Worm (Caenorhabditis elegans) whole organism, early embryonic: ENCODE results near the gene F45E12.5.

Source experiments
- aly-1 ChIP-seq: sonication (generic microtip); optimal IDR thresholded peaks from 2 replicates; lab custom pipeline; 2016; ENCODE audit warnings: missing genetic modification characterization, missing compliant biosample characterization
- ama-1 ChIP-seq: fragments of 150-350 bp; optimal IDR thresholded peaks from 2 replicates; lab custom pipeline; 2014
- ceh-13 ChIP-seq: fragments of 200-800 bp; sonication (Bioruptor generic); optimal IDR thresholded peaks from 2 replicates; lab custom pipeline; 2018; ENCODE audit warnings: mild to moderate bottlenecking, missing genetic modification characterization, missing compliant biosample characterization
- hnd-1 ChIP-seq: sonication (generic microtip); optimal IDR thresholded peaks from 2 replicates; lab custom pipeline; 2016; ENCODE audit warnings: missing genetic modification characterization, missing compliant biosample characterization
- pes-1 ChIP-seq: fragments of 200-800 bp; sonication (Bioruptor generic); IDR thresholded peaks from 2 replicates; pipeline ENCODE4 v1.3.6; 2022; ENCODE audit warnings: missing genetic modification reagents, missing genetic modification characterization, missing compliant biosample characterization
- sea-1 ChIP-seq: fragments of 200-800 bp; sonication (Bioruptor generic); conservative IDR thresholded peaks from 2 replicates; pipeline ENCODE4 v1.3.6; 2022; ENCODE audit warnings: missing genetic modification characterization, missing compliant biosample characterization

DNA sequence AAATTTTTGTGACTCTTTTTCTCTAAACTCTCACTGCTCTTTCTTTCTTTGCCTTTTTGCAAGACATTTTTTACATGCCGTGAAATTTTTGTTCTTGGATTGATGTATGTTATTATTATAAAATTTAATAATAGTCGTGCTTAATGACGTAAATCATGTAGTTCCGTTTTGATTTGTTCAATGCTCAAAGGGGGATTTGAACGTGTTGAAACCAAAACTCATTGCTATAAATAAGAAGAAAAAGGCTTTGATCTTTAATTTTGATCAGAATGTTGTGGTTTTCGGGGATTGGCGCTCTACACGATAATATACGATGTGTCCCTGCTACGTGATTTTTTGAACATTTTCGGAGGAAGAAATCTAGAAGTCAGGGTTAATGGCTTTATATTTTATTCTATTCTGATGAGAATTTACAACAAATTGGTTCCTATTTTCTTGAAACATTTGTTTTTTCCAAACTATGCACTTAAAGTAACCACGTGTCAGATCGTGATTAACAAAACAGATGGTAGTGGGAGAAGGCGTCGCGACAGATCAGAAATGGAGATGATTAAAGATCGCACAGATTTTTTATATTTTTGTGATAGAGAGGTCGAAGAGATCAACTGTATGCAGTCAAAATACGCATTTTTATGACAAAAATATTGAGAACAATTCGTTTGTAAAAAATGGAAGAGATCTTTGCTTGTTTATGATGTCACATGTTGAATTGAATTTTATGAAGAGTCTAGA lies 31.8 kb upstream of the F45E12.5 start:
- TF ChIP-seq pes-1: no peak
- TF ChIP-seq ceh-13 (GFP tag; lab: Kevin White, UChicago): no peak
- TF ChIP-seq ama-1 (lab: Kevin White, UChicago): no peak
- TF ChIP-seq hnd-1 (tag; lab: Kevin White, UChicago): no peak
- no peak for TF ChIP-seq sea-1 (GFP tag; lab: Robert Waterston, UW)
- no peak for TF ChIP-seq aly-1 (tag; lab: Kevin White, UChicago)
